Worm (Caenorhabditis elegans) whole organism, dauer: ENCODE measurements around the gene F53F4.12.

ENCODE experiments used
- unc-62 ChIP-seq: sonication (generic microtip); optimal IDR thresholded peaks from 2 replicates; lab custom pipeline; 2017; ENCODE audit warnings: missing biosample characterization, missing genetic modification reagents, missing genetic modification characterization

The F53F4.12 gene

DNA sequence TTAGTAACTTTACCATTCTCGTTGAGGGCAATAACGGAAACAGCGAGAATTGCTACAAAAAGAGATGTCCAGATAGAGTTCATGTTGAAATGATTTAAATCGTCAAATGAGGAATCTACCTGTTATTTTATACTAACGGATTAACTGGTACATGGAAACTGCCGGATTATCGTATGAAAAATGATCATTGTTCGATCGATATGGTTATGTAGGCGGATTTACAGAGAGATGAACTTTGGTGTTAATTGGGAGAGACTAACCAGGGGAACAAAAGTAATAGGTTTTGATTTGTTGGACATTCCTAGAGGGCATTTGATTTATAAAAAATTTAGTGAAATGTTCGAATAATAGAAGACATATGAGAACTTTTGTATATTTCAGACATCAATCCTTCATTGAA, 14.1 kb upstream of the F53F4.12 start, which contains the start of gene spig-9:
Gene spig-9, minus strand, starts transcription at position 101 of the 400 bp plus-strand sequence.
- TF ChIP-seq unc-62 (GFP tag; lab: Kevin White, UChicago), result no peak

DNA sequence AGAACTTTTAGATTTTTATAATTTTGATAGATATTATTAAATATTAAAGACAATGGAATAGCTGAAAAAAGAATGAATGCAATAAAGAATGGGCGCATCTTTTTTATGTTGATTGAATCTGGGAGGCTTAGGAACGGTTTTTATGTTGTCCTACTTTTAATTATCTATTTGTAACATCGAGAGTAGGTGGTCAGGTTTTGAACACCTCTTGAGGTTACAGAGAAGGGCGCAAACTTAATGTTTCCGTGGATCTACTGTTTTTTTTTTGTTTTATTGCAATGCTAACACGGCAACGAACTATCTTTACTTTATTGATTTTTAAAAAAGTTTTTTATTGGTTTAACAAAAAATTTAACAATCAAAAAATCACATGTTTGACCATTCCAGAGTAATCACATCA, 12.0 kb upstream of the F53F4.12 start, which contains the start of gene F53F4.7:
Gene F53F4.7, minus strand, starts transcription at position 101 of the 400 bp plus-strand sequence.
- no peak for TF ChIP-seq unc-62 (GFP tag; lab: Kevin White, UChicago)

DNA sequence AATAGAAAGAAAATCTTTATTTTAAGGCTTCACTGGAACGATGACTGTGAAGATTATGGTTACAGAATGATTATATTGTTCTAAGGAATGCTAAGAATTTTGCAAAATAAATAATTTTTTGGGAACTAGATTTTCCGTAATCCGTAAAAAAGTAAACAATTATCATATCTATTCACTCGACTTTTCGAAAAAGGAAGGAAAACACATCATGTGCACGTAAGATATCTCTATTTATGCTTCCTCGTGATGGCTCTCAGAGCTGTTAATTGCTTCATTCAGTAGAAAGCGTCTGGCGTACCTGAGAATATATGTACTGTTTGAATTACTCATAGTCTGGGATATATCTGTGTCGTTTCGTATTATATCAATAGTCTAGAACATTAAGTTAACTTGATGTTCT, 6.1 kb upstream of the F53F4.12 start, which contains the start of gene srd-11:
Gene srd-11, minus strand, starts transcription at position 101 of the 400 bp plus-strand sequence.
- no peak for TF ChIP-seq unc-62 (GFP tag; lab: Kevin White, UChicago)

DNA sequence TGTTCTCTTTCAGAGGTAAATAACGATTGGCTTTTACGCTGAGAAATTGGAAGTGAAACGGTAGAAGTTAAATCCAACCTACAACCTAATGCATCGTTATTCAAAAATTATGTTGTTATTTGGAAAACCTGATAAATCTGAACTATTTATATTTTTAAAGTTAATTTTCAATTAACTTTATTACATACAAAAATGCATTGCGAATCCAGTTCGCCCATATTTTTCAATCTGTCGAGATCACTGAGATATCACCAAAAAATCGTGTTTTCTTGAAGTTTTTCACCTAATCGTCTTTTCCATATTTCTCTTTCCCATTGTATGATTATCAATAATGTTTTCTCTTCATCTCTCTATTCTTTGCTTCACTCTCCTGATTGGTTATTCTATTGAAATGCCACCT, 5.2 kb upstream of the F53F4.12 start, which contains the start of gene F53F4.15:
Gene F53F4.15, plus strand, starts transcription at position 301 of the 400 bp plus-strand sequence.
- no peak for TF ChIP-seq unc-62 (GFP tag; lab: Kevin White, UChicago)

DNA sequence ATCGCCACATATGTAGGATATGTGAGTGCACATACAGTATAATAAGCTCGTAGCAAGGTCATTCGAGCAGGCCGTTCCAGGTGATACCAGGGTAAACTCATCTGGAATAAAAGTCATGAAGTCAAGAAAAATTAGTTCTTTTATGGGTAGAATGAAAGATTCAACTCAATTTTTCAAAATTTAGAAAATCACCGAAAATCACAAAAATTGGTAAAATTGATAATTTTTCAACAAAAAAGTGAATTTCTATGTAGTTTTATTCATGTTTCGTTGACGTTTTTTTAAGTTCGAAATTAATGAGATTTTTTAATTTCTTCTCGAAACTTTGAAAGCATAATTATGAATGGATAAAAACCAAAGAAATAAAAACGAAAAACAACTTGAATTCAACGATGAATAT, 4.1 kb upstream of the F53F4.12 start, which contains the start of gene F53F4.16:
Gene F53F4.16, minus strand, starts transcription at position 101 of the 400 bp plus-strand sequence.
- no peak for TF ChIP-seq unc-62 (GFP tag; lab: Kevin White, UChicago)

DNA sequence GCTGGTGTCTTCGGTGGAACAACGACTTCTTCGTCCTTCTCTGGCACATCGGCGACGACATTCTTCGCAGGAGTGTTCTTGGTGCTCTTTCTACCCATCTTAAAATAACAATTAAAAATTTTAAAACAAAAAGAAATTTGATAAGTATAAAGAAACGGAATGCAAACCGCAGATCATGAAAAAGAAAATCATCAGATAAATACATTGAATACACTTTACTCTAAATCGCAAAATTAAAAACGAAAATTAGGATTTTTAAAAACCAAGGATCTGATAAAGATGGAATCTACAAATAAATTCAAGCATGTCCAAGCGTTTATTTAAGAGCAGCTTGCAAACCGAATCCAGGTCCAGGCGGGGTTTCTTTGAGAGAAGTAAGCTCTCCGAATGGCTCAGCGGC, 1.4 kb upstream of the F53F4.12 start, which contains the start of gene F53F4.11:
Gene F53F4.11, minus strand, starts transcription at position 101 of the 400 bp plus-strand sequence.
- no peak for TF ChIP-seq unc-62 (GFP tag; lab: Kevin White, UChicago)

DNA sequence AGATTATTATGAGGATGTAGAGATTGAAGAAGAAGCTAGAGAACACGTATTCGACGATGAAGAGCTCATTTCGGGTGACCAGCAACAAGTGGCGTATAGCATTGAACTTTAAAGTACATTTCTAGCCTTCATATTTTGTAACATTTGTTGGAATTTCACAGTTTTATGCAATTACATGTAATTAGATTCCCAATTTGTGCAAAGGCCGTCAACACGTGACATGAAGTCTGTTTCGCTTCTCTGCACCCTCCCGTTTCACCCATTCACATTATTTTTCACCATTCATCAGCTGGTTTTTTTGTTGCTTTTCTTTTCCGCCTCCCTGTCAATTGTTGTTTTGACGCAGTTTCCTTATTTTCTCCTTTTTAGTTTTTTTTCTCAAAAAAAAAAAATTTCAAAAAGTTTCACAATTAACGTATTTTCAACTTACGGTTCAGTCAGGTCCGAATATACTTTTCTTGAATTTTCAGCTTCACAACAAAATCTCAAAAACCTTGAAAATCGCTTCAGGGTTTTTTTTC, 1.3 kb downstream of the F53F4.12 start, which contains the start of gene sde-2:
Gene sde-2, plus strand, starts transcription at position 471 of the 521 bp plus-strand sequence.
- no peak for TF ChIP-seq unc-62 (GFP tag; lab: Kevin White, UChicago)

DNA sequence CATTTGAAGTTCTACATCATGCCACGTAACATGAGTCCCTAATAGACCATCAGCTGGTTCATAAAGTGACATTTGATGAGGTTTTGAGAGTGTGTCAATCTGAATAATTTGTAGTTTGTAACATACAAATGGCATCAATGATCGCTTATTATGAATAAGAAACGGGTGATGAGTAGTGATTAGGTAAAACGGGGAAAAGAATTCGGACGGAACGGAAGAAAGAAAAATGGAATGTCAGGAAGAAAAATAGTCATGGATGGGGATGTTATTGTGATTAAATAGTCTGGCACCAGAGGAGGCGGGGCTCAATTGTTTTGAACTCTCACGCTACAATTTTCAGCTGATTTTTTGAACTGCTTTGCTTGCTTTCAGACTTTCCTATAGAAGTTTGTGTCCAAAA, 8.3 kb downstream of the F53F4.12 start, which contains the start of gene H37A05.2:
Gene H37A05.2, minus strand, starts transcription at position 101 of the 400 bp plus-strand sequence.
- no peak for TF ChIP-seq unc-62 (GFP tag; lab: Kevin White, UChicago)

DNA sequence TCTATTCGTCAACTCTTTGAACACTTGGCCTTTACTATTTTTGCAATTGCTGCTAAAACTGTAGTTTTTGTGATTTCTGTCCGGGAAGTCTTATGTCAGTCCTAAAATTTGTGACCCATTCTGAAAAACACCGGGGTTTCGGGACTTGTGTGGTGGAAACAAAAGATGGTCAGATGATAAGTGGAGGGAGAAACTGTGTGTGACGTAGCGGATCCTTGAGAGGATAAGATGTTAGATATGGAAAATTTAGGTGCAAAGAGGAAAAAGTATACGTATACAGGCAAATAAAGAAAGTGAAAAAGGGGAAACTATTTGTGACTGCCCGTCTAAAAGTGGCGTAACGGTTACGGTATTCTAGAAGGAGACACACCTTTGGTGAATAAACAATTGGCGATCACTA, 10.6 kb downstream of the F53F4.12 start:
- TF ChIP-seq unc-62 (GFP tag; lab: Kevin White, UChicago), result no peak

DNA sequence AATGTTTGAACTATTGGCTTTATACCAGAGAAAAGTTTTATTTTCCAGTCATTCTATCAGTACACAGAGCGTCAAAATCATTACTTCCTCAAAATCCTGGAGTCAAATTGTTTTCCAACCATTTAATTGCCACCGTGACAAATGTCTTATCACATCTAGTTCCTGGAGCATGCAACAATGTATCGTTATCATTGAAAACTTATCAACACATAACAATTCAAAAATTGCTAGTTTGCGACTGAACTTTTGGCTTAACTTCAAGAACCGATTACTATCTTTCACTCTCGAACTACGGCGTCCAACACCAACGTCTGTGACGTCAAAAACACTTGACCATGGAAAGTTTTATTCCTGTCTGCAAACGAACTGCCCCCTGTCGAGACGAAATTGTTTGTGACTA, 12.2 kb downstream of the F53F4.12 start:
- TF ChIP-seq unc-62 (GFP tag; lab: Kevin White, UChicago), result no peak

DNA sequence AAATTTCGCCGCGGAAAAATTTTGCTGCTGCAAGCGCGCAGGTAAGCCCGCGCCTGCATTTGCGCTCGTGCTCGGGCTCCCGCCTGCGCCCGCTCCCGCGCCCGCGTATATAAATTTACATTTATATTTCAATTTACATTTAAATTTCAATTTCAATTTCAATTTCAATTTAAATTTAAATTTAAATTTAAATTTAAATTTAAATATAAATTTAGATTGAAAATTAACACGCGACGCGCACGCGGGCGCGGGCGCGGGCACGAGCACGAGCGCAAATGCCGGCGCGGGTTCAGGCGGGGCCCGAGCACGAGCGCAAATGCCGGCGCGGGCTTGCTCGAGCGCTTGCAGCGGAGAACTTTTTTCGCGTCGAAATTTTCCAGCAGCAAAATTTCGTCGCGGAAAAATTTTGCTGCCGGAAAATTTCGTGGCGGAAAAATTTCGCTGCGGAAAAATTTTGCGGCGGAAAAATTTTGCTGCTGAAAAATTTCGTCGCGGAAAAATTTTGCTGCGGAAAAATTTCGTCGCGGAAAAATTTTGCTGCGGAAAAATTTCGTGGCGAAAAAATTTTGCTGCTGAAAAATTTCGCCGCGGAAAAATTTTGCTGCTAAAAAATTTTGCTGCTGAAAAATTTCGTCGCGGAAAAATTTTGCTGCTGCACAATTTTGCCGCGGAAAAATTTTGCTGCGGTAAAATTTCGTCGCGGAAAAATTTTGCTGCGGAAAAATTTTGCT, 20.2 kb downstream of the F53F4.12 start:
- no peak for TF ChIP-seq unc-62 (GFP tag; lab: Kevin White, UChicago)

DNA sequence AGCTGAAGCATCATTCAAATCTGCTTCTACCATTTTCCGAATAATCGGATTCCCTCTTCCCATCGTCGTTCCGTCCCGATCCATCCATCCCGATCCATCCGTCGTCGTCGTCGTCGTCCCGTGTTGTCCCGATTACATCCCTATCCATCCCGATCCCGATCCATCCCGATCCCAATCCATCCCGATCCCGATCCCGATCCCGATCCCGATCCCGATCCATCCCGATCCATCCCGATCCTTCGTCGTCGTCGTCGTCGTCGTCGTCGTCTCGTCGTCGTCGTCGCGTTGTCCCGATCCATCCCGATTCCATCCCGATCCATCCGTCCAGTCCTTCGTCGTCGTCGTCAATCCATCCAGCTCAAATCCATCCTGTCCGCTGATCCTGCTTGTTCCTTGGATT, 21.3 kb downstream of the F53F4.12 start:
- TF ChIP-seq unc-62 (GFP tag; lab: Kevin White, UChicago), result no peak

DNA sequence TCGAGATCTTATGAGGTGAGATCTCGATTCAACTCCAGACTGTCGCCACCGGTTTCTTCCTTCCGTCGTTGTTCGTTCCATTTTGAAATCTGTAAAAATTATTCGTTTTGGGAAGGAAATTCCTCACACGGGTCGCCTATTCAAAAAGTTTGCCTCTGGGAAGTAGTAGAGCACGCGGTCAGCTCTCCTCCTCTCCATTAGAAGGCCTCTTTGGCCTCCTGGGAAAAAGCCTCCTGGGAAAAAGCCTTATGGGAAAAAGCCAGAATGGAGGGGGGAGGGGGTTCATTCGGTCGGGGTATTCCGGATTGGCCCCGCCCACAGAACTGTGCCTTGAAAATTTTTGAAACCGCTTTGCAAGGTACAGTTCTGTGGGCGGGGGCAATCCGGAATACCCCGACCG, 21.8 kb downstream of the F53F4.12 start:
- TF ChIP-seq unc-62 (GFP tag; lab: Kevin White, UChicago), result no peak

DNA sequence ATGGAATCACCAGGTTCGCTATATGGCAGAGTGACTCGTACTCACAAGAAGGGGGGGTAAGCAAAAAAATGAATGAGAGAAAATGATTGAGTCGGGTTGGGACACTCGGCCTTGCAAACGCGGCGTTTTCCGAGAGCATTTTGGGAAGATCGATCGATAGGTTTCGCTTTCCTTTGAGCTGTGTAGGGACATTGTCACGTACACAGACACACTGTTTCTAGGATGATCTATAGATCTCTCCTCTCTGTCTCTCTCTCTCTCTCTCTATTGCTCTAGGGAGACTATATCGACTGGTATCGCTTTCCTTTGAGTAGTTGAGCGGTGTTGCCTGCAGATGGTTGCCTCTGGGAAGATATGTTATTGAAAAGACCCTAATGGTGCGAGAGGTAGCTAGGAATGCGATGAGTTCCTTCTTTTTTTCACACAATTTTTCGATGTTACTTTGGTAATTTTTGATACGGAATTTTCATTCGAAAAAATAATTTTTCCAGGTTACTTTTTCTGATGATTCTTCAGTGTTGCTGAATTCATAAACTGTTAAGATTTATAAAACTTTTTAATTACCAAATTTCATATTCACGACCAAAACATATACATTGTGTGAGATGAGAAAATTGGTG, 24.0 kb downstream of the F53F4.12 start, which contains the start of gene H37A05.4:
Gene H37A05.4, minus strand, starts transcription at position 51 of the 620 bp plus-strand sequence.
- no peak for TF ChIP-seq unc-62 (GFP tag; lab: Kevin White, UChicago)

DNA sequence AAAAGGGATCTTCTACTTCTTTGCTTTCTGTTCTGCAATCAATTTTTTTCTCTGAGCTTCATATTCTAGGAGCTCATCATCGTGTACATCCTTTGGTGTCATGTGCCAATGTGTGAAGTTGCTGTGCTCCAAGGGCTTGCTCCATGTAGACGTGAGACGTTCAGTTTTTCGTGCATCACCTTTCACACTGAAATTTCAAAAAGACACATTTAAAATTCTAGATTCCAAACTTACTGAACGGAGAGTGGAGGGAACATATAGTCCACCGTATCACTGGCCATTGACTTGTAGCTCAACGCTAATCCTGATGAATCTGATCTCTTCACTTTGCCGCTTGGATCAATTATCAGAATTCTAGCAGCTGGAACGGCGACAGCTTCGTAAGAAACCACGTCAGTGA, 25.0 kb downstream of the F53F4.12 start:
- TF ChIP-seq unc-62 (GFP tag; lab: Kevin White, UChicago), result no peak

DNA sequence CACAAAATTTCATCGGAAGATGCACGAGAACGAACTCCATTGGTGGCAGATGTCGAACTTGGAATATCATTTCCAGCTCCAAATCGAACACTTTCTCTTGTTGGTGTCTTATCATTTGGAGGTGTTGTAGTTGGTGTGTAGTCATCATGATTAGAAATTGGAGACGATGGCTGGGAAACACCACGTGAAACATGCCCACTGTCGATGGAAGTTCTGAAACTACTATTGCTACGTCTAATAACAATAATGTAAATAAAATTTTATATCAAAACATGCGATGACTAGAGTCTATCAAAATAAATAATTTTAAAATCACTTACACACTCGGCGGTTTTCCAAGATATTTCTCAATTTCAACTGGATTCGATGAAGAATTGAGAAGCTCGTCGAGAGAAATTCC, 26.5 kb downstream of the F53F4.12 start:
- no peak for TF ChIP-seq unc-62 (GFP tag; lab: Kevin White, UChicago)
